Fruit fly (Drosophila melanogaster): ENCODE measurements around the gene dy.

Gene dy

dm6 chrX:11788187-11788870 lies 9.7 kb upstream of the dy start (continued):
- TF ChIP-seq CG9609 (GFP tag; optimal IDR thresholded peaks at IDR 0.05): peak; percentile 56
- 0 out of 3 replicates have a peak, but pooled peaks have one; percentile 11 for TF ChIP-seq Dbx (GFP tag; IDR thresholded peaks at IDR 0.05)
- peak; percentile 13 for TF ChIP-seq CG7987 (GFP tag; optimal IDR thresholded peaks at IDR 0.05)
- no peak for TF ChIP-seq CG10431 (GFP tag; optimal IDR thresholded peaks at IDR 0.05)
- TF ChIP-seq kah (GFP tag; optimal IDR thresholded peaks at IDR 0.05): peak; percentile 22
- no peak for TF ChIP-seq mirr (GFP tag; optimal IDR thresholded peaks at IDR 0.05)
- TF ChIP-seq fru (optimal IDR thresholded peaks at IDR 0.05): no peak
- TF ChIP-seq CG17829 (tag; optimal IDR thresholded peaks at IDR 0.05): peak; percentile 63
- peak; percentile 55 for TF ChIP-seq dmrt11E (tag; optimal IDR thresholded peaks at IDR 0.05)
- TF ChIP-seq tna (GFP tag; IDR thresholded peaks at IDR 0.05; ENCODE audit: partially characterized antibody): no peak
- TF ChIP-seq lbe (GFP tag; optimal IDR thresholded peaks at IDR 0.05): peak; percentile 64
- no peak for TF ChIP-seq grn (GFP tag; optimal IDR thresholded peaks at IDR 0.05)
- peak; percentile 42 for TF ChIP-seq Dad (GFP tag; optimal IDR thresholded peaks at IDR 0.05)
- peak; percentile 62 for TF ChIP-seq tio (GFP tag; optimal IDR thresholded peaks at IDR 0.05)
- TF ChIP-seq YL-1 (GFP tag; optimal IDR thresholded peaks at IDR 0.05): no peak
- no peak for TF ChIP-seq kni (GFP tag; optimal IDR thresholded peaks at IDR 0.05)
- TF ChIP-seq CG10267 (tag; optimal IDR thresholded peaks at IDR 0.05): peak; percentile 53
- TF ChIP-seq CG16779 (GFP tag; IDR thresholded peaks at IDR 0.05): no peak
- peak; percentile 42 for TF ChIP-seq kay (GFP tag; optimal IDR thresholded peaks at IDR 0.05)
- no peak for TF ChIP-seq CG13894 (tag; optimal IDR thresholded peaks at IDR 0.05)
- peak; percentile 26 for TF ChIP-seq Myb (GFP tag; optimal IDR thresholded peaks at IDR 0.05)
- peak; percentile 35 for TF ChIP-seq CG30431 (GFP tag; optimal IDR thresholded peaks at IDR 0.05)
- peak; percentile 59 to 62 for TF ChIP-seq Pdp1 (GFP tag; optimal IDR thresholded peaks at IDR 0.05)
- TF ChIP-seq ab (GFP tag; optimal IDR thresholded peaks at IDR 0.05): peak; percentile 6
- peak; percentile 84 for TF ChIP-seq Sry-β (GFP tag; optimal IDR thresholded peaks at IDR 0.05)
- TF ChIP-seq CG8281 (tag; optimal IDR thresholded peaks at IDR 0.05): peak; percentile 20
- TF ChIP-seq sd (tag; optimal IDR thresholded peaks at IDR 0.05): peak; percentile 21
- peak; percentile 57 for TF ChIP-seq CG11247 (GFP tag; IDR thresholded peaks at IDR 0.05)
- TF ChIP-seq jumu (GFP tag; optimal IDR thresholded peaks at IDR 0.05): peak; percentile 65
- peak; percentile 77 for TF ChIP-seq bcd (GFP tag; optimal IDR thresholded peaks at IDR 0.05)
- 0 out of 2 replicates have a peak, but pooled peaks have one; percentile 38 for TF ChIP-seq CG7372 (GFP tag; IDR thresholded peaks at IDR 0.05)
- peak; percentile 28 for TF ChIP-seq Sry-δ (GFP tag; optimal IDR thresholded peaks at IDR 0.05)
- no peak for TF ChIP-seq hth (optimal IDR thresholded peaks at IDR 0.05)
- peak; percentile 61 for TF ChIP-seq sisA (GFP tag; IDR thresholded peaks at IDR 0.05)
- TF ChIP-seq CG12942 (GFP tag; optimal IDR thresholded peaks at IDR 0.05): peak; percentile 61
- TF ChIP-seq repo (GFP tag; optimal IDR thresholded peaks at IDR 0.05): no peak
- peak; percentile 46 to 65 for TF ChIP-seq chif (GFP tag; optimal IDR thresholded peaks at IDR 0.05)
- no peak for TF ChIP-seq Gug (GFP tag; IDR thresholded peaks at IDR 0.05)
- peak; percentile 28 for TF ChIP-seq Deaf1 (tag; optimal IDR thresholded peaks at IDR 0.05)
- peak; percentile 78 for TF ChIP-seq stc (GFP tag; IDR thresholded peaks at IDR 0.05)
- peak; percentile 66 for TF ChIP-seq CG18262 (tag; optimal IDR thresholded peaks at IDR 0.05)
- TF ChIP-seq dan (GFP tag; IDR thresholded peaks at IDR 0.05): 0 out of 2 replicates have a peak, but pooled peaks have one; percentile 25
- TF ChIP-seq btn (GFP tag; optimal IDR thresholded peaks at IDR 0.05): peak; percentile 40
- peak; percentile 7 for TF ChIP-seq wek (GFP tag; optimal IDR thresholded peaks at IDR 0.05)
- TF ChIP-seq CG34422 (GFP tag; IDR thresholded peaks at IDR 0.05): peak; percentile 74; the same call in 2 of the 3 replicates
- TF ChIP-seq Hr51 (GFP tag; optimal IDR thresholded peaks at IDR 0.05): peak; percentile 33 to 85
- 0 out of 2 replicates have a peak, but pooled peaks have one; percentile 23 for TF ChIP-seq CG8765 (GFP tag; IDR thresholded peaks at IDR 0.05)
- peak; percentile 59; the same call in 1 of the 3 replicates for TF ChIP-seq sr (GFP tag; IDR thresholded peaks at IDR 0.05)
- TF ChIP-seq CG12744 (GFP tag; optimal IDR thresholded peaks at IDR 0.05): no peak
- peak in 1 of 2 experiments; percentile 3 for TF ChIP-seq Hr78 (GFP tag; optimal IDR thresholded peaks at IDR 0.05)
